Worm (Caenorhabditis elegans) whole organism, young adult: ENCODE results near the gene dpff-1.

ENCODE experiments used
- B0019.2 ChIP-seq: fragments of 200-800 bp; sonication (Bioruptor generic); conservative IDR thresholded peaks from 2 replicates; pipeline ENCODE4 v1.3.6; 2022; ENCODE audit warnings: missing genetic modification reagents, missing genetic modification characterization, missing compliant biosample characterization
- B0261.1 ChIP-seq: sonication (generic microtip); optimal IDR thresholded peaks from 2 replicates; lab custom pipeline; 2016; ENCODE audit warnings: mild to moderate bottlenecking, missing genetic modification characterization, moderate library complexity, missing compliant biosample characterization
- C06A6.2 ChIP-seq: fragments of 200-800 bp; sonication (Bioruptor generic); conservative IDR thresholded peaks from 2 replicates; pipeline ENCODE4 v1.3.6; 2022; ENCODE audit warnings: missing genetic modification characterization, missing compliant biosample characterization
- D2030.7 ChIP-seq: fragments of 200-800 bp; sonication (Bioruptor generic); IDR thresholded peaks from 2 replicates; pipeline ENCODE4 v1.3.6; 2022; ENCODE audit warnings: missing genetic modification reagents, missing genetic modification characterization, missing compliant biosample characterization
- F49E8.2 ChIP-seq: sonication (generic microtip); optimal IDR thresholded peaks from 3 replicates; lab custom pipeline; 2017; ENCODE audit warnings: missing genetic modification characterization, mild to moderate bottlenecking, missing compliant biosample characterization, antibody characterized with exemption, moderate library complexity; ENCODE audit not compliant: insufficient read depth
- F57C9.4 ChIP-seq: sonication (generic microtip); optimal IDR thresholded peaks from 2 replicates; lab custom pipeline; 2017; ENCODE audit warnings: mild to moderate bottlenecking, missing genetic modification characterization, missing compliant biosample characterization
- T26A5.8 ChIP-seq: sonication (generic microtip); optimal IDR thresholded peaks from 2 replicates; lab custom pipeline; 2016; ENCODE audit warnings: missing genetic modification characterization, missing compliant biosample characterization
- Y53G8AR.9 ChIP-seq: fragments of 200-800 bp; sonication (Bioruptor generic); conservative IDR thresholded peaks from 2 replicates; pipeline ENCODE4 v1.3.6; 2022; ENCODE audit warnings: missing genetic modification reagents, missing genetic modification characterization, missing compliant biosample characterization
- Y67H2A.10 ChIP-seq: fragments of 200-800 bp; sonication (Bioruptor generic); conservative IDR thresholded peaks from 2 replicates; pipeline ENCODE4 v1.3.6; 2022; ENCODE audit warnings: missing genetic modification reagents, missing genetic modification characterization, missing compliant biosample characterization
- akir-1 ChIP-seq: fragments of 200-800 bp; sonication (Bioruptor generic); optimal IDR thresholded peaks from 2 replicates; lab custom pipeline; 2018; ENCODE audit warnings: mild to moderate bottlenecking, missing genetic modification characterization, moderate library complexity, missing compliant biosample characterization
- ccch-3 ChIP-seq: fragments of 200-800 bp; sonication (Bioruptor generic); optimal IDR thresholded peaks from 2 replicates; lab custom pipeline; 2018; ENCODE audit warnings: mild to moderate bottlenecking, missing genetic modification characterization, missing compliant biosample characterization
- cebp-1 ChIP-seq, 2 experiments: fragments of 200-800 bp in 1 of 2; sonication (Bioruptor generic) in 1 of 2; sonication (generic microtip) in 1 of 2; IDR thresholded peaks in 1 of 2; optimal IDR thresholded peaks in 1 of 2; 2 replicates each; pipeline versions ENCODE4 v1.3.6 to Lab custom; 2017 to 2022; ENCODE audit warnings: missing compliant biosample characterization in 2 of 2, missing genetic modification characterization in 2 of 2, mild to moderate bottlenecking in 1 of 2, missing genetic modification reagents in 1 of 2, moderate library complexity in 1 of 2
- ceh-27 ChIP-seq: fragments of 200-800 bp; sonication (Bioruptor generic); optimal IDR thresholded peaks from 2 replicates; lab custom pipeline; 2018; ENCODE audit warnings: mild to moderate bottlenecking, missing genetic modification characterization, moderate library complexity, missing compliant biosample characterization
- die-1 ChIP-seq: sonication (generic microtip); optimal IDR thresholded peaks from 2 replicates; lab custom pipeline; 2016; ENCODE audit warnings: missing genotype, mild to moderate bottlenecking, missing genetic modification characterization, missing compliant biosample characterization
- dpff-1 ChIP-seq: sonication (generic microtip); optimal IDR thresholded peaks from 2 replicates; lab custom pipeline; 2017; ENCODE audit warnings: mild to moderate bottlenecking, missing genetic modification characterization, missing compliant biosample characterization
- efl-1 ChIP-seq: fragments of 150-350 bp; optimal IDR thresholded peaks from 2 replicates; lab custom pipeline; 2014; ENCODE audit warnings: missing biosample characterization, missing genetic modification reagents, missing genetic modification characterization
- egl-44 ChIP-seq: fragments of 200-800 bp; sonication (Bioruptor generic); IDR thresholded peaks from 2 replicates; pipeline ENCODE4 v1.3.6; 2022; ENCODE audit warnings: missing genetic modification reagents, missing genetic modification characterization, missing compliant biosample characterization
- egrh-3 ChIP-seq: fragments of 200-800 bp; sonication (Bioruptor generic); IDR thresholded peaks from 2 replicates; pipeline ENCODE4 v1.3.6; 2022; ENCODE audit warnings: missing genetic modification reagents, missing genetic modification characterization, missing compliant biosample characterization
- him-1 ChIP-seq: sonication (generic microtip); optimal IDR thresholded peaks from 2 replicates; lab custom pipeline; 2016; ENCODE audit warnings: missing genotype, missing genetic modification reagents, missing genetic modification characterization, missing compliant biosample characterization
- hlh-12 ChIP-seq: sonication (generic microtip); optimal IDR thresholded peaks from 2 replicates; lab custom pipeline; 2016; ENCODE audit warnings: missing genetic modification characterization, missing compliant biosample characterization
- hmg-20 ChIP-seq: fragments of 200-800 bp; sonication (Bioruptor generic); IDR thresholded peaks from 2 replicates; pipeline ENCODE4 v1.3.6; 2022; ENCODE audit warnings: missing genetic modification reagents, missing genetic modification characterization, missing compliant biosample characterization
- hrde-1 ChIP-seq: sonication (generic microtip); optimal IDR thresholded peaks from 2 replicates; lab custom pipeline; 2016; ENCODE audit warnings: missing genetic modification characterization, mild to moderate bottlenecking, missing compliant biosample characterization, moderate library complexity, missing genotype, missing genetic modification reagents, borderline replicate concordance
- lag-1 ChIP-seq: fragments of 200-800 bp; sonication (Bioruptor generic); IDR thresholded peaks from 2 replicates; pipeline ENCODE4 v1.3.6; 2022; ENCODE audit warnings: missing genetic modification reagents, missing genetic modification characterization, missing compliant biosample characterization
- let-607 ChIP-seq, 2 experiments: fragments of 200-800 bp in 1 of 2; sonication (Bioruptor generic) in 1 of 2; sonication (generic microtip) in 1 of 2; optimal IDR thresholded peaks; 2 replicates each; lab custom pipeline; 2016 to 2018; ENCODE audit warnings: mild to moderate bottlenecking in 2 of 2, missing compliant biosample characterization in 2 of 2, missing genetic modification characterization in 2 of 2, moderate library complexity in 2 of 2, missing genotype in 1 of 2
- madf-6 ChIP-seq: fragments of 200-800 bp; sonication (Bioruptor generic); IDR thresholded peaks from 2 replicates; pipeline ENCODE4 v1.3.6; 2022; ENCODE audit warnings: missing genetic modification reagents, missing genetic modification characterization, missing compliant biosample characterization
- mes-4 ChIP-seq: sonication (generic microtip); optimal IDR thresholded peaks from 2 replicates; lab custom pipeline; 2016; ENCODE audit warnings: missing genotype, missing genetic modification characterization, missing compliant biosample characterization
- nhr-90 ChIP-seq: sonication (generic microtip); optimal IDR thresholded peaks from 2 replicates; lab custom pipeline; 2016; ENCODE audit warnings: missing genotype, mild to moderate bottlenecking, missing genetic modification characterization, missing compliant biosample characterization
- rcor-1 ChIP-seq: fragments of 200-800 bp; sonication (Bioruptor generic); IDR thresholded peaks from 2 replicates; pipeline ENCODE4 v1.3.6; 2022; ENCODE audit warnings: missing genetic modification reagents, missing genetic modification characterization, missing compliant biosample characterization
- rec-8 ChIP-seq, 2 experiments: sonication (generic microtip); optimal IDR thresholded peaks; 2 replicates each; lab custom pipeline; 2016; ENCODE audit warnings: mild to moderate bottlenecking in 2 of 2, missing genetic modification characterization in 2 of 2, missing genetic modification reagents in 2 of 2, missing genotype in 2 of 2, missing biosample characterization in 1 of 2, missing compliant biosample characterization in 1 of 2, moderate library complexity in 1 of 2
- rpc-1 ChIP-seq, 2 experiments: fragments of 150-350 bp in 1 of 2; sonication (generic microtip) in 1 of 2; optimal IDR thresholded peaks; 2 replicates each; lab custom pipeline; 2014 to 2018; ENCODE audit warnings: missing biosample characterization in 1 of 2, missing genetic modification characterization in 1 of 2, missing genetic modification reagents in 1 of 2, missing genotype in 1 of 2
- sdz-38 ChIP-seq: sonication (generic microtip); optimal IDR thresholded peaks from 2 replicates; lab custom pipeline; 2016; ENCODE audit warnings: missing genotype, missing genetic modification characterization, missing compliant biosample characterization
- sea-2 ChIP-seq: fragments of 200-800 bp; sonication (Bioruptor generic); IDR thresholded peaks from 2 replicates; pipeline ENCODE4 v1.3.6; 2022; ENCODE audit warnings: missing genetic modification characterization, missing compliant biosample characterization
- snpc-3.4 ChIP-seq: sonication (generic microtip); optimal IDR thresholded peaks from 2 replicates; lab custom pipeline; 2017; ENCODE audit warnings: missing genetic modification characterization, mild to moderate bottlenecking, missing compliant biosample characterization, antibody characterized with exemption, moderate library complexity, missing genotype, missing genetic modification reagents
- tbx-9 ChIP-seq: sonication (generic microtip); optimal IDR thresholded peaks from 2 replicates; lab custom pipeline; 2016; ENCODE audit warnings: borderline replicate concordance, missing genetic modification characterization, inconsistent platforms, missing compliant biosample characterization
- unc-62 ChIP-seq: fragments of 150-350 bp; optimal IDR thresholded peaks from 2 replicates; lab custom pipeline; 2014; ENCODE audit warnings: missing biosample characterization, missing genetic modification reagents, missing genetic modification characterization
- ztf-26 ChIP-seq: sonication (generic microtip); optimal IDR thresholded peaks from 2 replicates; lab custom pipeline; 2017; ENCODE audit warnings: missing genetic modification characterization, missing compliant biosample characterization

Gene dpff-1

DNA sequence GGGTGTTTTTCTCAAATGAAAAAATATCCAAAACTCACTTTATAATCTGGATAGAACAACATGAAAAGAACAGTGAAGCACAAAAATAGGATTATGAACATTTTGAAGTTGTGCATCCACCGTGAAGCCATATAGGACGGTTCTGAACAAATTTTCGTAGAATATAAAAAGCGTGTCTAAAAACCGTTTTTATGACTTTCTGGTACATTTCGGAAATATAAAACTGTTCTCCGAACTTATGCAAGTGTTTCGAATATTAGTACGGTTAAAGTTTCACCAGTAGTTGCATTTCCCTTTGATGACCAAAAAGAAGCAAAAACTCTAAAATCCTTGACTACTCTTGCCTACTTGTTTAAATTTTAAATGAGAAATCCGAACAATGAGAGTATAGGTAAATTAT is 17.5 kb downstream of the dpff-1 start, which contains the start of gene C28H8.8:
TSS of gene C28H8.8 (minus strand) at position 101 of the 400 bp plus-strand sequence.
- TF ChIP-seq hlh-12 (tag; lab: Kevin White, UChicago) (no peak), rec-8 (tag; optimal IDR thresholded peaks at IDR 0.05; lab: Kevin White, UChicago) (no peak), B0261.1 (no peak), C06A6.2 (GFP tag; lab: Robert Waterston, UW) (no peak), D2030.7 (GFP tag; lab: Robert Waterston, UW) (no peak), snpc-3.4 (tag; lab: Kevin White, UChicago) (no peak), egl-44 (GFP tag; lab: Robert Waterston, UW) (no peak), hrde-1 (tag; lab: Kevin White, UChicago) (no peak)

DNA sequence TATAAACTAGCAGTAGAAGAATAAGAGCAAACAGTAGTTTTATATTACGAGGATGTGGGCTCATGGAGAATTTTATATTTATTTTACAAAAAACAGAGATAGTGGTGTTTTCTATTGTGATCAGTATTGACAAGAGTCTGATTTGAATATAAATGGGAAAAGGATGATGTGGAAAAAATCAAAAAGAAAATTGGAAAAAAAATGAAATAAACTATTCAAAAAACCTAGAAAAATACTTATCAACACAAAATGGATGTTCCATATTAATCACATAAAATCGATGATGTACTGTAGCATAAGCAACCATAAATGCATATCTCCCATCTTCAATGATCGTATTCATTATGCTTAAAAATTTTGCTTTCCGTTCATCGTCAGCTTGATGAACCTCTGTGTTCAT is 19.3 kb downstream of the dpff-1 start, which contains the start of gene C28H8.7:
TSS of gene C28H8.7 (minus strand) at position 101 of the 400 bp plus-strand sequence.
- TF ChIP-seq dpff-1 (tag; lab: Kevin White, UChicago), result no peak
- TF ChIP-seq cebp-1 (GFP tag; IDR thresholded peaks at IDR 0.05; lab: Robert Waterston, UW), result no peak
- no peak for TF ChIP-seq cebp-1 (tag; optimal IDR thresholded peaks at IDR 0.05; lab: Kevin White, UChicago)
- TF ChIP-seq rcor-1, result no peak
- no peak for TF ChIP-seq efl-1 (GFP tag; lab: Kevin White, UChicago)
- TF ChIP-seq unc-62, result no peak
- TF ChIP-seq mes-4 (tag; lab: Kevin White, UChicago), result no peak
- no peak for TF ChIP-seq let-607 (tag; optimal IDR thresholded peaks at IDR 0.05; lab: Kevin White, UChicago)
- no peak for TF ChIP-seq F49E8.2 (tag; lab: Kevin White, UChicago)
- TF ChIP-seq nhr-90 (tag; lab: Kevin White, UChicago), result no peak
- no peak for TF ChIP-seq die-1
- TF ChIP-seq Y53G8AR.9 (GFP tag; lab: Robert Waterston, UW), result no peak
- TF ChIP-seq egrh-3, result no peak
- TF ChIP-seq ztf-26 (tag; lab: Kevin White, UChicago), result no peak
- TF ChIP-seq akir-1 (GFP tag; lab: Kevin White, UChicago), result no peak
- no peak for TF ChIP-seq F57C9.4 (tag; lab: Kevin White, UChicago)

DNA sequence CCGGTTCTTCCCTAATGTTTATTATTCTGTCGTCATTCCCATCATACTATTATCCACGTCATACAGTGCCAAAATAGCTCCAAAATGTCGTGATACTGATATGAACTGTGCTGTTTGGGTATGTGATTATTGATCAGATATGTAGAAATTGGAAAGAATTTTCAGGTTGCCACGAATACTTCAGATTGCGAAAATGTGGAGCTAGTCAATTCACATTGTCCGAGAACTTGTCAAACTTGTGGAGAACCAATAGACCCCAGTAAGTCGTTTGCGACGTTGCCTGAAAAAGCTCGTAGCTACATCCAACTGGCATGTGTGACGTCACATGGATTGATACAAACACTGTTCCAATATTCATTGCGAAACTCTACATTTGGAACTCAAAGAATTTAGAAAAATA is 21.7 kb downstream of the dpff-1 start:
- TF ChIP-seq Y67H2A.10 (no peak), tbx-9 (tag; lab: Kevin White, UChicago) (no peak), lag-1 (GFP tag; lab: Robert Waterston, UW) (no peak), egrh-3 (no peak), F57C9.4 (tag; lab: Kevin White, UChicago) (no peak), T26A5.8 (tag; lab: Kevin White, UChicago) (no peak), ceh-27 (GFP tag; lab: Kevin White, UChicago) (no peak), sea-2 (GFP tag; lab: Robert Waterston, UW) (no peak), him-1 (no peak), sdz-38 (tag; lab: Kevin White, UChicago) (no peak), madf-6 (GFP tag; lab: Robert Waterston, UW) (no peak), ccch-3 (no peak), rpc-1 (optimal IDR thresholded peaks at IDR 0.05; lab: Kevin White, UChicago) (no peak), rpc-1 (tag; optimal IDR thresholded peaks at IDR 0.05; lab: Kevin White, UChicago) (no peak), hmg-20 (GFP tag; lab: Robert Waterston, UW) (no peak), B0019.2 (no peak)
